Worm (Caenorhabditis elegans) whole organism, midembryonic: ENCODE results near the gene tbx-11.

Experiments used
- cog-1 ChIP-seq: sonication (generic microtip); optimal IDR thresholded peaks from 2 replicates; lab custom pipeline; 2016; ENCODE audit warnings: missing genetic modification characterization, missing compliant biosample characterization
- flt-1 ChIP-seq: fragments of 200-800 bp; sonication (Bioruptor generic); IDR thresholded peaks from 2 replicates; pipeline ENCODE4 v1.3.6; 2022; ENCODE audit warnings: missing genetic modification characterization, missing compliant biosample characterization
- klf-2 ChIP-seq: fragments of 200-800 bp; sonication (Bioruptor generic); conservative IDR thresholded peaks from 2 replicates; pipeline ENCODE4 v1.3.6; 2022; ENCODE audit warnings: missing genetic modification reagents, missing genetic modification characterization, missing compliant biosample characterization
- med-1 ChIP-seq: sonication (generic microtip); optimal IDR thresholded peaks from 2 replicates; lab custom pipeline; 2017; ENCODE audit warnings: missing genetic modification characterization, mild to moderate bottlenecking, missing compliant biosample characterization, antibody characterized with exemption, missing genetic modification reagents; ENCODE audit not compliant: insufficient read depth
- ref-1 ChIP-seq: fragments of 200-800 bp; sonication (Bioruptor generic); conservative IDR thresholded peaks from 2 replicates; pipeline ENCODE4 v1.3.6; 2022; ENCODE audit warnings: missing genetic modification reagents, missing genetic modification characterization, missing compliant biosample characterization
- tab-1 ChIP-seq: fragments of 200-800 bp; sonication (Bioruptor generic); IDR thresholded peaks from 2 replicates; pipeline ENCODE4 v1.3.6; 2022; ENCODE audit warnings: missing genetic modification characterization, missing compliant biosample characterization
- ztf-23 ChIP-seq: fragments of 200-800 bp; sonication (Bioruptor generic); IDR thresholded peaks from 2 replicates; pipeline ENCODE4 v1.3.6; 2022; ENCODE audit warnings: missing genetic modification reagents, missing genetic modification characterization, missing compliant biosample characterization
- ztf-29 ChIP-seq: fragments of 200-800 bp; sonication (Bioruptor generic); IDR thresholded peaks from 2 replicates; pipeline ENCODE4 v1.3.6; 2022; ENCODE audit warnings: missing genetic modification reagents, missing genetic modification characterization, missing compliant biosample characterization

DNA sequence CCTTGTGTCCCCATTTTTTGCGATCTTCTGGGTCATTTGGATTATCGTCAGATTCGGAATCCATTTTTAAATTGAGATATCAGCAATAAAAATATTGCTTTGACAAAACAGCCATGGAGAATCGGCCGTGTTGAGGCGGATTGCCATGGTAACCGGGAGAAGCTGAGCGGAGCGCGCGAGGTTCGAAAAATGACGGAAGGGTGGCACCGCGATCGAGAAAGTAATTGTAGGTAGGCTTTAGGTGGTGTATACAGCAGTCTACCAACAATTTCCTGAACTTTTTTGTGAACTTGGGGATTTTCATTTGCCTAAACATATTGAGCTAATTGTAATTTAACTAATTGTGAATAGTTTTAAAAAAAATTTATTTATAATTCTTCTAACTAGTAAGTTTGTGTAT, 7.4 kb downstream of the tbx-11 start, which contains the start of gene ift-139:
- TF ChIP-seq ref-1 (GFP tag; lab: Robert Waterston, UW), result no peak
- no peak for TF ChIP-seq klf-2
- TF ChIP-seq flt-1 (GFP tag; lab: Robert Waterston, UW), result no peak
- TF ChIP-seq med-1 (GFP tag; lab: Kevin White, UChicago), result no peak
- no peak for TF ChIP-seq tab-1 (GFP tag; lab: Robert Waterston, UW)
- TF ChIP-seq ztf-23 (GFP tag; lab: Robert Waterston, UW), result no peak
- no peak for TF ChIP-seq cog-1
- no peak for TF ChIP-seq ztf-29
